Fruit fly (Drosophila melanogaster) whole organism, adult: ENCODE results near the gene aay.

Experiments used
- CG12768 ChIP-seq: fragments of 200-800 bp; sonication (Bioruptor generic); optimal IDR thresholded peaks from 2 replicates; lab custom pipeline; 2017; ENCODE audit warnings: missing biosample characterization, missing genetic modification characterization, mild to moderate bottlenecking, moderate library complexity, missing genetic modification reagents
- CG14711 ChIP-seq: fragments of 200-800 bp; sonication (Bioruptor generic); optimal IDR thresholded peaks from 2 replicates; lab custom pipeline; 2018; ENCODE audit warnings: missing biosample characterization, mild to moderate bottlenecking, missing genetic modification characterization, moderate library complexity
- CG1620 ChIP-seq: fragments of 200-800 bp; sonication (Bioruptor generic); optimal IDR thresholded peaks from 2 replicates; lab custom pipeline; 2016; ENCODE audit warnings: missing biosample characterization, missing genetic modification characterization
- Clk ChIP-seq: fragments of 200-800 bp; sonication (Bioruptor generic); optimal IDR thresholded peaks from 2 replicates; lab custom pipeline; 2017; ENCODE audit warnings: missing biosample characterization, missing genetic modification characterization
- cic ChIP-seq: fragments of 200-800 bp; sonication (Bioruptor generic); optimal IDR thresholded peaks from 2 replicates; lab custom pipeline; 2017; ENCODE audit warnings: missing biosample characterization, mild to moderate bottlenecking, missing genetic modification characterization, moderate library complexity
- ovo ChIP-seq: fragments of 200-800 bp; sonication (Bioruptor generic); optimal IDR thresholded peaks from 2 replicates; lab custom pipeline; 2016; ENCODE audit warnings: missing biosample characterization, missing genetic modification characterization
- pad ChIP-seq: fragments of 200-800 bp; sonication (Bioruptor generic); optimal IDR thresholded peaks from 3 replicates; lab custom pipeline; 2017; ENCODE audit warnings: missing biosample characterization, missing genetic modification characterization, mild to moderate bottlenecking, moderate library complexity, missing genetic modification reagents

DNA sequence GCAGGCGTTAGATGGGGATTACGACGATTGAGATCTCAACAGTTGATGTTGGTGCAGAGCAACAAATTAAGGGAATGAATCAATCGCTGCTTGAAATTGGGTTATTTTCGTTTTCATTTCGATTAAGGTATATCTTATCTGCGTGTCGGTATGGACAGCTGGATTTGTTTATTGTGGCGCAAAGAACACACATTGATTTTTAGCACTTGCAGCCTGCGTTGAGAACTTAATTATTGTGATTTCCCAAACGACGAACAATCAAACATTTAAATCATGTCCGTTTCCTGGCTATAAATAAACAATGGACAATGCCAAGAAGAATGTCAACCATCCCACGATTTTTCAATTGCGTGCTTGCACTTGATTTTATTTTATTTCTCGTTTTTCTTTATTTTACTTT lies 25.0 kb upstream of the aay start:
- TF ChIP-seq Clk (GFP tag; lab: Kevin White, UChicago), result no peak
- no peak for TF ChIP-seq pad (GFP tag; lab: Kevin White, UChicago)
- no peak for TF ChIP-seq CG12768 (GFP tag; lab: Kevin White, UChicago)
- TF ChIP-seq cic (GFP tag; lab: Kevin White, UChicago), result no peak
- TF ChIP-seq ovo (GFP tag; lab: Kevin White, UChicago), result no peak
- TF ChIP-seq CG14711 (tag; lab: Kevin White, UChicago), result no peak
- TF ChIP-seq CG1620, result no peak
